Worm (Caenorhabditis elegans) whole organism, L4 larva: Measurements from ENCODE around the gene F09G2.1.

Experiments
- fos-1 ChIP-seq: fragments of 150-350 bp; optimal IDR thresholded peaks from 2 replicates; lab custom pipeline; 2014; ENCODE audit warnings: missing biosample characterization, missing genetic modification characterization
- skn-1 ChIP-seq: fragments of 150-350 bp; optimal IDR thresholded peaks from 2 replicates; lab custom pipeline; 2014; ENCODE audit warnings: missing biosample characterization, missing genetic modification characterization

- TF ChIP-seq skn-1 (tag; lab: Kevin White, UChicago) (no peak), fos-1 (tag; lab: Kevin White, UChicago) (no peak)
Observed at ce11 chrV:7198403-7198802, 1.6 kb upstream of the F09G2.1 start.
